Fruit fly (Drosophila melanogaster) whole organism, embryonic: ENCODE measurements around the gene Crg-1.

Source experiments
- Antp ChIP-seq: fragments of 200-800 bp; sonication (Bioruptor generic); optimal IDR thresholded peaks from 3 replicates; lab custom pipeline; 2016; ENCODE audit warnings: missing biosample characterization, missing genetic modification characterization
- CG12769 ChIP-seq: fragments of 200-800 bp; sonication (Bioruptor generic); optimal IDR thresholded peaks from 2 replicates; lab custom pipeline; 2019; ENCODE audit warnings: missing biosample characterization, mild to moderate bottlenecking, missing genetic modification characterization, moderate library complexity
- CG12942 ChIP-seq: fragments of 200-800 bp; sonication (Bioruptor generic); optimal IDR thresholded peaks from 3 replicates; lab custom pipeline; 2016; ENCODE audit warnings: missing biosample characterization, missing genetic modification characterization
- CG15479 ChIP-seq: fragments of 200-800 bp; sonication (Bioruptor generic); optimal IDR thresholded peaks from 3 replicates; lab custom pipeline; 2019; ENCODE audit warnings: missing biosample characterization, mild to moderate bottlenecking, missing genetic modification characterization, moderate library complexity
- CG18011 ChIP-seq: fragments of 200-800 bp; sonication (Bioruptor generic); optimal IDR thresholded peaks from 2 replicates; lab custom pipeline; 2017; ENCODE audit warnings: missing biosample characterization, missing genetic modification characterization, mild to moderate bottlenecking, moderate library complexity, missing genotype
- CG18262 ChIP-seq: fragments of 200-800 bp; optimal IDR thresholded peaks from 3 replicates; lab custom pipeline; 2019; ENCODE audit warnings: missing biosample characterization, mild to moderate bottlenecking, missing genetic modification characterization, moderate library complexity
- CG1832 ChIP-seq: fragments of 200-800 bp; sonication (Bioruptor generic); optimal IDR thresholded peaks from 2 replicates; lab custom pipeline; 2017; ENCODE audit warnings: missing biosample characterization, mild to moderate bottlenecking, missing genetic modification characterization, inconsistent platforms
- CG2199 ChIP-seq: fragments of 200-800 bp; sonication (Bioruptor generic); IDR thresholded peaks from 3 replicates; pipeline ENCODE4 v1.3.6; 2022; ENCODE audit warnings: missing biosample characterization, missing genetic modification characterization
- CG31365 ChIP-seq: fragments of 200-800 bp; sonication (Bioruptor generic); optimal IDR thresholded peaks from 2 replicates; lab custom pipeline; 2018; ENCODE audit warnings: missing biosample characterization, mild to moderate bottlenecking, missing genetic modification characterization
- CG3726 ChIP-seq: fragments of 200-800 bp; sonication (Bioruptor generic); IDR thresholded peaks from 3 replicates; pipeline ENCODE4, ENCODE4 v1.3.6; 2022; ENCODE audit warnings: missing biosample characterization, missing genetic modification characterization
- CG4328 ChIP-seq: fragments of 200-800 bp; sonication (Bioruptor generic); optimal IDR thresholded peaks from 3 replicates; lab custom pipeline; 2017; ENCODE audit warnings: missing biosample characterization, missing genetic modification reagents, missing genetic modification characterization
- CG5953 ChIP-seq: fragments of 200-800 bp; sonication (Bioruptor generic); IDR thresholded peaks from 2 replicates; pipeline ENCODE4 v1.3.6; 2022; ENCODE audit warnings: missing biosample characterization, missing genetic modification characterization
- CG7963 ChIP-seq: fragments of 200-800 bp; sonication (Bioruptor generic); IDR thresholded peaks from 3 replicates; pipeline ENCODE4 v1.3.6; 2022; ENCODE audit warnings: missing biosample characterization, missing genetic modification characterization; ENCODE audit not compliant: partially characterized antibody
- CG9437 ChIP-seq: fragments of 200-800 bp; sonication (Bioruptor generic); optimal IDR thresholded peaks from 2 replicates; lab custom pipeline; 2018; ENCODE audit warnings: missing biosample characterization, mild to moderate bottlenecking, missing genetic modification characterization
- Dek ChIP-seq: fragments of 200-800 bp; sonication (Bioruptor generic); optimal IDR thresholded peaks from 3 replicates; lab custom pipeline; 2019; ENCODE audit warnings: missing biosample characterization, mild to moderate bottlenecking, missing genetic modification characterization, moderate library complexity
- Dref ChIP-seq: fragments of 200-800 bp; sonication (Bioruptor generic); IDR thresholded peaks from 2 replicates; pipeline ENCODE4 v1.3.6; 2022; ENCODE audit warnings: missing biosample characterization, missing genetic modification characterization
- E2f2 ChIP-seq: fragments of 200-800 bp; sonication (Bioruptor generic); IDR thresholded peaks from 2 replicates; pipeline ENCODE4 v1.3.6; 2022; ENCODE audit warnings: missing biosample characterization, missing genetic modification characterization
- ERR ChIP-seq: fragments of 200-800 bp; sonication (Bioruptor generic); optimal IDR thresholded peaks from 2 replicates; lab custom pipeline; 2016; ENCODE audit warnings: missing biosample characterization, missing genetic modification characterization
- HLHmδ ChIP-seq: fragments of 200-800 bp; sonication (Bioruptor generic); optimal IDR thresholded peaks from 2 replicates; lab custom pipeline; 2018; ENCODE audit warnings: missing biosample characterization, mild to moderate bottlenecking, missing genetic modification characterization, moderate library complexity
- Hey ChIP-seq: fragments of 200-800 bp; sonication (Bioruptor generic); optimal IDR thresholded peaks from 3 replicates; lab custom pipeline; 2018; ENCODE audit warnings: missing biosample characterization, mild to moderate bottlenecking, missing genetic modification characterization
- Hsf ChIP-seq: fragments of 200-800 bp; sonication (Bioruptor generic); optimal IDR thresholded peaks from 3 replicates; lab custom pipeline; 2016; ENCODE audit warnings: missing biosample characterization, missing genetic modification characterization
- Jarid2 ChIP-seq: fragments of 200-800 bp; sonication (Bioruptor generic); optimal IDR thresholded peaks from 3 replicates; lab custom pipeline; 2017; ENCODE audit warnings: mild to moderate bottlenecking, missing biosample characterization, missing genetic modification reagents, missing genetic modification characterization
- MTF-1 ChIP-seq: fragments of 200-800 bp; sonication (Bioruptor generic); optimal IDR thresholded peaks from 2 replicates; lab custom pipeline; 2018; ENCODE audit warnings: missing biosample characterization, mild to moderate bottlenecking, missing genetic modification characterization, borderline replicate concordance
- Optix ChIP-seq: fragments of 200-800 bp; sonication (Bioruptor generic); IDR thresholded peaks from 3 replicates; pipeline ENCODE4 v1.3.6; 2022; ENCODE audit warnings: missing biosample characterization, missing genetic modification characterization
- Ssrp ChIP-seq: fragments of 200-800 bp; sonication (Bioruptor generic); optimal IDR thresholded peaks from 2 replicates; lab custom pipeline; 2018; ENCODE audit warnings: missing biosample characterization, mild to moderate bottlenecking, missing genetic modification characterization, moderate library complexity
- Trl ChIP-seq, 3 experiments: fragments of >200 bp in 2 of 3; fragments of 200-800 bp in 1 of 3; sonication (Bioruptor generic) in 1 of 3; optimal IDR thresholded peaks; 2 replicates in 1 of 3; 3 replicates in 2 of 3; lab custom pipeline; 2016 to 2017; ENCODE audit warnings: missing biosample characterization in 1 of 3, missing genetic modification characterization in 1 of 3
- Xrp1 ChIP-seq: fragments of 200-800 bp; sonication (Bioruptor generic); IDR thresholded peaks from 2 replicates; pipeline ENCODE4 v1.3.6; 2022; ENCODE audit warnings: missing biosample characterization, missing genetic modification characterization
- abd-A ChIP-seq: fragments of 200-800 bp; sonication (Bioruptor generic); optimal IDR thresholded peaks from 3 replicates; lab custom pipeline; 2019; ENCODE audit warnings: missing biosample characterization, mild to moderate bottlenecking, missing genetic modification characterization, moderate library complexity
- amos ChIP-seq: fragments of 200-800 bp; sonication (Bioruptor generic); IDR thresholded peaks from 2 replicates; pipeline ENCODE4 v1.3.6; 2022; ENCODE audit warnings: missing biosample characterization, missing genetic modification characterization; ENCODE audit not compliant: partially characterized antibody
- crc ChIP-seq: fragments of 200-800 bp; sonication (Bioruptor generic); optimal IDR thresholded peaks from 2 replicates; lab custom pipeline; 2016; ENCODE audit warnings: missing biosample characterization, missing genetic modification characterization
- disco-r ChIP-seq: fragments of 200-800 bp; sonication (Bioruptor generic); optimal IDR thresholded peaks from 2 replicates; lab custom pipeline; 2016; ENCODE audit warnings: missing biosample characterization, missing genetic modification characterization
- dm ChIP-seq: fragments of 200-800 bp; sonication (Bioruptor generic); optimal IDR thresholded peaks from 3 replicates; lab custom pipeline; 2016; ENCODE audit warnings: missing biosample characterization, missing genetic modification characterization
- exex ChIP-seq: fragments of 200-800 bp; sonication (Bioruptor generic); optimal IDR thresholded peaks from 4 replicates; lab custom pipeline; 2018; ENCODE audit warnings: missing biosample characterization, mild to moderate bottlenecking, missing genetic modification characterization, moderate library complexity
- fru ChIP-seq: fragments of >200 bp; optimal IDR thresholded peaks from 2 replicates; lab custom pipeline; 2017
- gfzf ChIP-seq: fragments of 200-800 bp; sonication (Bioruptor generic); optimal IDR thresholded peaks from 2 replicates; lab custom pipeline; 2016; ENCODE audit warnings: missing biosample characterization, mild to moderate bottlenecking, missing genetic modification characterization, moderate library complexity
- gsb-n ChIP-seq: fragments of 200-800 bp; sonication (Bioruptor generic); optimal IDR thresholded peaks from 3 replicates; lab custom pipeline; 2018; ENCODE audit warnings: missing biosample characterization, mild to moderate bottlenecking, missing genetic modification characterization
- nerfin-1 ChIP-seq: fragments of 200-800 bp; sonication (Bioruptor generic); optimal IDR thresholded peaks from 3 replicates; lab custom pipeline; 2019; ENCODE audit warnings: missing biosample characterization, mild to moderate bottlenecking, missing genetic modification characterization, moderate library complexity
- nom ChIP-seq: fragments of 200-800 bp; sonication (Bioruptor generic); optimal IDR thresholded peaks from 2 replicates; lab custom pipeline; 2017; ENCODE audit warnings: missing biosample characterization, missing genetic modification characterization, mild to moderate bottlenecking, moderate library complexity, missing genetic modification reagents
- pb ChIP-seq: fragments of 200-800 bp; sonication (Bioruptor generic); optimal IDR thresholded peaks from 3 replicates; lab custom pipeline; 2016; ENCODE audit warnings: missing biosample characterization, missing genetic modification characterization
- phol ChIP-seq: fragments of 200-800 bp; sonication (Bioruptor generic); optimal IDR thresholded peaks from 3 replicates; lab custom pipeline; 2018; ENCODE audit warnings: missing biosample characterization, mild to moderate bottlenecking, missing genetic modification characterization, moderate library complexity
- pnt ChIP-seq: fragments of 200-800 bp; sonication (Bioruptor generic); optimal IDR thresholded peaks from 3 replicates; lab custom pipeline; 2016; ENCODE audit warnings: missing biosample characterization, missing genetic modification characterization
- prd ChIP-seq, 3 experiments: fragments of >200 bp in 2 of 3; fragments of 200-800 bp in 1 of 3; sonication (Bioruptor generic) in 1 of 3; optimal IDR thresholded peaks in 2 of 3; IDR thresholded peaks in 1 of 3; 2 replicates in 2 of 3; 3 replicates in 1 of 3; pipeline versions ENCODE4 v1.3.6 to Lab custom; 2017 to 2022; ENCODE audit warnings: missing biosample characterization in 1 of 3, missing genetic modification characterization in 1 of 3
- pzg ChIP-seq: fragments of 200-800 bp; sonication (Bioruptor generic); optimal IDR thresholded peaks from 3 replicates; lab custom pipeline; 2018; ENCODE audit warnings: missing biosample characterization, mild to moderate bottlenecking, missing genetic modification characterization, moderate library complexity
- sr ChIP-seq: fragments of 200-800 bp; sonication (Bioruptor generic); IDR thresholded peaks from 3 replicates; pipeline ENCODE4 v1.3.6; 2022; ENCODE audit warnings: missing biosample characterization, missing genetic modification characterization
- wek ChIP-seq: fragments of 200-800 bp; sonication (Bioruptor generic); optimal IDR thresholded peaks from 3 replicates; lab custom pipeline; 2018; ENCODE audit warnings: missing biosample characterization, mild to moderate bottlenecking, missing genetic modification characterization, moderate library complexity

The Crg-1 gene

dm6 chrX:3832226-3832625 lies 39.2 kb downstream of the Crg-1 start (continued):
- TF ChIP-seq CG15479 (GFP tag; lab: Kevin White, UChicago) (peak; percentile 7), CG1832 (GFP tag; lab: Kevin White, UChicago) (no peak), Dref (GFP tag; lab: Robert Waterston, UW) (no peak), MTF-1 (peak; percentile 61), wek (GFP tag; lab: Kevin White, UChicago) (peak; percentile 36), Dek (tag; lab: Kevin White, UChicago) (no peak), CG18262 (tag; lab: Kevin White, UChicago) (no peak), HLHmδ (GFP tag; lab: Kevin White, UChicago) (peak; percentile 63), Hey (tag; lab: Kevin White, UChicago) (no peak), CG2199 (GFP tag; lab: Robert Waterston, UW) (no peak), CG3726 (GFP tag; lab: Robert Waterston, UW) (no peak)

DNA sequence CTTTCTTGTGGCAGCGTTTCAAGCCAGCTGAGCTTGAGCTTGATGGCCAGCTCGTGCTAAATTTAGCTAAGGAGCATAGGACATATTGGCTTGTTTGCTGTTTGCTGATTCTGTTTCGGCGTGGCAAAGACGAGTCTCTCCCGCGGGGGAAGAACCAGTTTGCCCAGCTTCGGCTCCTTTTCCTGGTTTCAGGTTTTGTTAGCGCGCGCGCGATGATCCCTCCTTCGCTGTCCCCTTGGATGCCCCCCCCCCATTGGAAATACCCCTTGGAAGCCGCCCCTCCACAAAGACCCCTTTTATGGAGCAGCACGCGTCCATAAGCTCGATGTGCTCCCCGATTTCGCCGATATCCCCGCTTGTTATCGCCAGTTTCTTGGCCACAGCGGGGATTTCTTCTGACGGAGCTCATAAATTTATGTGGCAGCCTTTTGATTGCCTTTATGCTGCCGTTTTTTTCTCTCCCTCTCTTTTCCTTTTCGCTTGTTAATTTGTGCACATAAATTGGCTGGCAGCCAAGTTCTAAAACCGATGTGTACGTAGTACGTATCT lies 40.2 kb downstream of the Crg-1 start:
- TF ChIP-seq nom (GFP tag; lab: Kevin White, UChicago) (peak; percentile 59), CG7963 (GFP tag; lab: Robert Waterston, UW) (no peak), fru (no peak), CG4328 (no peak), CG18262 (tag; lab: Kevin White, UChicago) (no peak)

- TF ChIP-seq CG18011 (peak; percentile 90), ERR (GFP tag; lab: Kevin White, UChicago) (no peak), disco-r (GFP tag; lab: Kevin White, UChicago) (no peak), Xrp1 (GFP tag; lab: Robert Waterston, UW) (no peak), amos (no peak), Antp (GFP tag; lab: Kevin White, UChicago) (no peak), CG9437 (peak; percentile 74), Trl (optimal IDR thresholded peaks at IDR 0.05; lab: Kevin White, UChicago) (peak; percentile 77 to 87), Trl (GFP tag; optimal IDR thresholded peaks at IDR 0.05; lab: Kevin White, UChicago) (no peak), pnt (no peak), gfzf (GFP tag; lab: Kevin White, UChicago) (no peak), pzg (GFP tag; lab: Kevin White, UChicago) (no peak), dm (GFP tag; lab: Kevin White, UChicago) (no peak), E2f2 (GFP tag; lab: Robert Waterston, UW) (no peak), CG12769 (tag; lab: Kevin White, UChicago) (peak; percentile 64), Ssrp (tag; lab: Kevin White, UChicago) (no peak), prd (optimal IDR thresholded peaks at IDR 0.05; lab: Kevin White, UChicago) (no peak), prd (GFP tag; IDR thresholded peaks at IDR 0.05; lab: Robert Waterston, UW) (no peak), CG12942 (GFP tag; lab: Kevin White, UChicago) (no peak), CG31365 (tag; lab: Kevin White, UChicago) (no peak), exex (no peak), CG5953 (GFP tag; lab: Robert Waterston, UW) (no peak), phol (tag; lab: Kevin White, UChicago) (peak; percentile 31), sr (peak; percentile 57; the same call in 2 of the 3 replicates), abd-A (tag; lab: Kevin White, UChicago) (peak; percentile 48), crc (GFP tag; lab: Kevin White, UChicago) (no peak), gsb-n (tag; lab: Kevin White, UChicago) (no peak), pb (GFP tag; lab: Kevin White, UChicago) (no peak), nerfin-1 (tag; lab: Kevin White, UChicago) (no peak), Hsf (GFP tag; lab: Kevin White, UChicago) (no peak), Optix (GFP tag; lab: Robert Waterston, UW) (no peak), Jarid2 (no peak)
These were observed 42.1 kb downstream of the Crg-1 start for dm6 chrX:3834955-3835763.
